Worm (Caenorhabditis elegans) whole organism, L3 larva: ENCODE measurements around the gene elli-1.

Source experiments
- R02D3.7 ChIP-seq: fragments of 150-350 bp; optimal IDR thresholded peaks from 2 replicates; lab custom pipeline; 2014; ENCODE audit warnings: missing biosample characterization, missing genetic modification characterization
- ZK546.5 ChIP-seq: sonication (generic microtip); optimal IDR thresholded peaks from 2 replicates; lab custom pipeline; 2017; ENCODE audit warnings: missing biosample characterization, missing genetic modification characterization
- aly-2 ChIP-seq: fragments of 150-350 bp; optimal IDR thresholded peaks from 2 replicates; lab custom pipeline; 2014; ENCODE audit warnings: missing biosample characterization, missing genetic modification characterization
- ceh-28 ChIP-seq: fragments of 150-350 bp; optimal IDR thresholded peaks from 2 replicates; lab custom pipeline; 2014; ENCODE audit warnings: missing biosample characterization, missing genetic modification reagents, missing genetic modification characterization
- ceh-82 ChIP-seq: fragments of 150-350 bp; optimal IDR thresholded peaks from 2 replicates; lab custom pipeline; 2014; ENCODE audit warnings: missing biosample characterization, missing genetic modification characterization
- daf-12 ChIP-seq: fragments of 150-350 bp; optimal IDR thresholded peaks from 2 replicates; lab custom pipeline; 2014; ENCODE audit warnings: missing biosample characterization, missing genetic modification reagents, missing genetic modification characterization
- elt-1 ChIP-seq: fragments of 150-350 bp; optimal IDR thresholded peaks from 2 replicates; lab custom pipeline; 2014; ENCODE audit warnings: missing biosample characterization, missing genetic modification characterization
- elt-3 ChIP-seq, 3 experiments: fragments of 150-350 bp in 1 of 3; sonication (generic microtip) in 2 of 3; optimal IDR thresholded peaks; 2 replicates in 2 of 3; 4 replicates in 1 of 3; lab custom pipeline; 2014 to 2017; ENCODE audit warnings: missing biosample characterization in 3 of 3, missing genetic modification characterization in 3 of 3
- fkh-10 ChIP-seq: sonication (generic microtip); optimal IDR thresholded peaks from 2 replicates; lab custom pipeline; 2017; ENCODE audit warnings: missing biosample characterization, missing genetic modification reagents, missing genetic modification characterization
- lsy-12 ChIP-seq: sonication (generic microtip); optimal IDR thresholded peaks from 2 replicates; lab custom pipeline; 2016; ENCODE audit warnings: mild to moderate bottlenecking, missing genetic modification characterization, missing compliant biosample characterization
- mml-1 ChIP-seq: fragments of 150-350 bp; sonication (generic microtip); optimal IDR thresholded peaks from 3 replicates; lab custom pipeline; 2014; ENCODE audit warnings: missing biosample characterization, missing genetic modification characterization
- nhr-237 ChIP-seq: fragments of 150-350 bp; optimal IDR thresholded peaks from 2 replicates; lab custom pipeline; 2014; ENCODE audit warnings: missing biosample characterization, missing genetic modification characterization
- nhr-43 ChIP-seq: sonication (generic microtip); optimal IDR thresholded peaks from 2 replicates; lab custom pipeline; 2016; ENCODE audit warnings: mild to moderate bottlenecking, missing genetic modification characterization, missing compliant biosample characterization; ENCODE audit not compliant: poor library complexity, severe bottlenecking
- nhr-76 ChIP-seq: fragments of 150-350 bp; sonication (generic microtip); optimal IDR thresholded peaks from 5 replicates; lab custom pipeline; 2014; ENCODE audit warnings: missing biosample characterization, missing genetic modification characterization
- pha-4 ChIP-seq: fragments of 150-350 bp; optimal IDR thresholded peaks from 2 replicates; lab custom pipeline; 2014; ENCODE audit warnings: missing biosample characterization, missing genetic modification reagents, missing genetic modification characterization
- pqm-1 ChIP-seq: fragments of 150-350 bp; optimal IDR thresholded peaks from 2 replicates; lab custom pipeline; 2017; ENCODE audit warnings: missing biosample characterization, missing genetic modification characterization, inconsistent platforms
- sea-2 ChIP-seq: fragments of 150-350 bp; sonication (generic microtip); optimal IDR thresholded peaks from 4 replicates; lab custom pipeline; 2014; ENCODE audit warnings: missing biosample characterization, missing genetic modification reagents, missing genetic modification characterization
- skn-1 ChIP-seq: fragments of 150-350 bp; optimal IDR thresholded peaks from 2 replicates; lab custom pipeline; 2014; ENCODE audit warnings: missing biosample characterization, missing genetic modification characterization
- snpc-4 ChIP-seq: fragments of 150-350 bp; optimal IDR thresholded peaks from 2 replicates; lab custom pipeline; 2014; ENCODE audit warnings: missing biosample characterization, missing genetic modification characterization
- tbx-2 ChIP-seq: sonication (generic microtip); optimal IDR thresholded peaks from 2 replicates; lab custom pipeline; 2016; ENCODE audit warnings: mild to moderate bottlenecking, missing genetic modification characterization, missing compliant biosample characterization
- unc-62 ChIP-seq: fragments of 150-350 bp; sonication (generic microtip); optimal IDR thresholded peaks from 4 replicates; lab custom pipeline; 2014; ENCODE audit warnings: missing biosample characterization, missing genetic modification reagents, missing genetic modification characterization

The elli-1 gene

DNA sequence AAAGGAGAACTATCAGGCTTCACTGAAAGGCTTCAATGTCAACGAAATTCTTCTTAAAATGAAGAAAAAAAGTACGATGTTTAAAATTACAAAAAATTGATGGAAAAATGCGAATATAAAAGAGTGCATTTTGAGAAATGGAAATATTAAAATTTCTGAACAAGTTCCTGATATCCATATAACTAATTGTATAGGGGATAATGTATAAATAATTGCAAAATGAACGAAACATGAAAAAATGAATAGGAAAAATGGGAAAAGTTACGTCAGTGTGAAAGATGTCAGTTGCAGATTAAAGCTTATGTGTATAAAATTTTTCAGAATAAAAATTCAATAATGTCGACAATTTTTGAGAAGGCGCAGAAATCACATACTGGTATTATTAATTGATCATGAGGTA is 46.6 kb downstream of the elli-1 start:
- TF ChIP-seq daf-12 (tag; lab: Kevin White, UChicago) (no peak), nhr-237 (tag; lab: Kevin White, UChicago) (no peak), nhr-76 (tag; lab: Kevin White, UChicago) (no peak), lsy-12 (no peak), sea-2 (GFP tag; lab: Kevin White, UChicago) (no peak)

DNA sequence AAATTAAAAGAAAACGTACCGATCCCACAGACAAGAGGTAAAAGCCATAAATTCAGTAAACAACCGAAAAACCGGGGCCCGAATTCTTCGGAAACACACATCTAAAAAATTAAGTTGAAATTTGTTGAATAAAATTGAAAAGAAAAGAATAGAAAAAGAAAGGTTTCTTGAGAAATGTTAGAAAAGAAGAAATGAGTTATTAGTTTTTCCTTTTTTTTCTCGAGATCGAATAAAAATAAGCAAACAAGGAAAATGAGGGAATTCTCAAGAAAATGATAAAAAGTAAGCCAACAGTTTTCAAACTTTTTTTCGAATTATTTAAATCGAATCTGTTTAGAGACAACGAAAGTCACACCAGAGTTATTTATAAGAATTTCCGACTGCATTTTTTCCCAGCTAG is 49.1 kb downstream of the elli-1 start, which contains the start of gene H23L24.4:
H23L24.4 (minus strand) TSS at position 101 of the 400 bp plus-strand sequence.
- no peak for TF ChIP-seq snpc-4
- TF ChIP-seq skn-1 (tag; lab: Kevin White, UChicago) = no peak
- no peak for TF ChIP-seq pha-4
- TF ChIP-seq elt-1 (tag; lab: Kevin White, UChicago) = no peak
- TF ChIP-seq mml-1 (tag; lab: Kevin White, UChicago) = no peak
- no peak for TF ChIP-seq pqm-1 (tag; lab: Kevin White, UChicago)
- no peak for TF ChIP-seq ZK546.5 (tag; lab: Kevin White, UChicago)
- no peak for TF ChIP-seq lsy-12
- no peak for TF ChIP-seq nhr-43 (tag; lab: Kevin White, UChicago)
- TF ChIP-seq aly-2 = no peak
- no peak for TF ChIP-seq unc-62
- TF ChIP-seq ceh-28 (tag; lab: Kevin White, UChicago) = no peak
- no peak for TF ChIP-seq sea-2 (GFP tag; lab: Kevin White, UChicago)
- TF ChIP-seq elt-3 (tag; optimal IDR thresholded peaks at IDR 0.05; lab: Kevin White, UChicago) = no peak
- TF ChIP-seq fkh-10 (GFP tag; lab: Kevin White, UChicago) = no peak
- TF ChIP-seq ceh-82 (tag; lab: Kevin White, UChicago) = no peak
- TF ChIP-seq R02D3.7 (tag; lab: Kevin White, UChicago) = no peak
- no peak for TF ChIP-seq tbx-2 (tag; lab: Kevin White, UChicago)
